Fruit fly (Drosophila melanogaster) Kc167 (cell line): ENCODE measurements around the gene CG1172.

Source experiments
- Myc ChIP-seq: fragments of >200 bp; optimal IDR thresholded peaks from 2 replicates; lab custom pipeline; 2017; ENCODE audit warnings: missing external identifiers
- Sin3A ChIP-seq: fragments of >200 bp; optimal IDR thresholded peaks from 2 replicates; lab custom pipeline; 2018; ENCODE audit warnings: missing external identifiers
- h ChIP-seq: fragments of >200 bp; optimal IDR thresholded peaks from 3 replicates; lab custom pipeline; 2018; ENCODE audit warnings: missing external identifiers
- insv ChIP-seq: fragments of >200 bp; optimal IDR thresholded peaks from 3 replicates; lab custom pipeline; 2018; ENCODE audit warnings: missing external identifiers
- psq ChIP-seq: fragments of >200 bp; optimal IDR thresholded peaks from 2 replicates; lab custom pipeline; 2017; ENCODE audit warnings: missing external identifiers
- ttk ChIP-seq: sonication (Bioruptor generic); optimal IDR thresholded peaks from 2 replicates; lab custom pipeline; 2017; ENCODE audit warnings: missing external identifiers

The CG1172 gene

dm6 chr3R:5368170-5368781 lies 25.4 kb upstream of the CG1172 start, which contains the start of gene Cerk:
Gene Cerk (minus strand): TSS chr3R:5368306.
- no peak for TF ChIP-seq h (lab: Kevin White, UChicago)

- TF ChIP-seq insv (lab: Kevin White, UChicago) (no peak), Sin3A (lab: Kevin White, UChicago) (no peak), Myc (lab: Kevin White, UChicago) (no peak), psq (lab: Kevin White, UChicago) (no peak), h (lab: Kevin White, UChicago) (no peak), ttk (lab: Kevin White, UChicago) (no peak)
Measured at dm6 chr3R:5369490-5370001, 24.2 kb upstream of the CG1172 start, which contains the start of the genes CG31542 and CG34277. Gene CG31542 (plus strand): TSS chr3R:5369540. Gene CG34277 (plus strand): TSS chr3R:5369540.

dm6 chr3R:5371563-5371962 lies 22.2 kb upstream of the CG1172 start, which contains the start of gene Polr2F:
Gene Polr2F (plus strand): TSS chr3R:5371795.
- TF ChIP-seq Sin3A (lab: Kevin White, UChicago) = no peak
- no peak for TF ChIP-seq ttk (lab: Kevin White, UChicago)
- no peak for TF ChIP-seq Myc (lab: Kevin White, UChicago)
- no peak for TF ChIP-seq insv (lab: Kevin White, UChicago)
- no peak for TF ChIP-seq h (lab: Kevin White, UChicago)
- TF ChIP-seq psq (lab: Kevin White, UChicago) = peak; percentile 1

- TF ChIP-seq psq (lab: Kevin White, UChicago) = no peak
- TF ChIP-seq Myc (lab: Kevin White, UChicago) = no peak
- TF ChIP-seq Sin3A (lab: Kevin White, UChicago) = no peak
- no peak for TF ChIP-seq insv (lab: Kevin White, UChicago)
- TF ChIP-seq h (lab: Kevin White, UChicago) = no peak
- TF ChIP-seq ttk (lab: Kevin White, UChicago) = no peak
Measured at dm6 chr3R:5374720-5375119, 19.0 kb upstream of the CG1172 start, which contains the start of the genes hd and CG14667. Gene hd (minus strand): TSS chr3R:5374962. Gene CG14667 (plus strand): TSS chr3R:5375022.

- TF ChIP-seq Sin3A (lab: Kevin White, UChicago) (no peak), ttk (lab: Kevin White, UChicago) (no peak), h (lab: Kevin White, UChicago) (no peak), psq (lab: Kevin White, UChicago) (no peak), insv (lab: Kevin White, UChicago) (no peak), Myc (lab: Kevin White, UChicago) (no peak)
Measured at dm6 chr3R:5376612-5377011, 17.1 kb upstream of the CG1172 start, which contains the start of gene 7B2. Gene 7B2 (plus strand): TSS chr3R:5376780.

- TF ChIP-seq insv (lab: Kevin White, UChicago) = no peak
- no peak for TF ChIP-seq ttk (lab: Kevin White, UChicago)
- TF ChIP-seq h (lab: Kevin White, UChicago) = no peak
- TF ChIP-seq psq (lab: Kevin White, UChicago) = no peak
- no peak for TF ChIP-seq Myc (lab: Kevin White, UChicago)
- no peak for TF ChIP-seq Sin3A (lab: Kevin White, UChicago)
Measured at dm6 chr3R:5385761-5386160, 8.0 kb upstream of the CG1172 start.

- TF ChIP-seq psq (lab: Kevin White, UChicago) (no peak), h (lab: Kevin White, UChicago) (no peak), ttk (lab: Kevin White, UChicago) (no peak), Sin3A (lab: Kevin White, UChicago) (no peak), insv (lab: Kevin White, UChicago) (no peak)
Measured at dm6 chr3R:5387564-5387963, 6.2 kb upstream of the CG1172 start, which contains the start of gene CG14668. Gene CG14668 (minus strand): TSS chr3R:5387664.

dm6 chr3R:5387996-5388395 lies 5.7 kb upstream of the CG1172 start:
- no peak for TF ChIP-seq Sin3A (lab: Kevin White, UChicago)
- no peak for TF ChIP-seq h (lab: Kevin White, UChicago)
- no peak for TF ChIP-seq psq (lab: Kevin White, UChicago)
- no peak for TF ChIP-seq insv (lab: Kevin White, UChicago)
- no peak for TF ChIP-seq ttk (lab: Kevin White, UChicago)
- TF ChIP-seq Myc (lab: Kevin White, UChicago) = no peak

dm6 chr3R:5389034-5389433 lies 4.7 kb upstream of the CG1172 start:
- no peak for TF ChIP-seq psq (lab: Kevin White, UChicago)
- TF ChIP-seq insv (lab: Kevin White, UChicago) = no peak
- TF ChIP-seq Myc (lab: Kevin White, UChicago) = no peak

- no peak for TF ChIP-seq h (lab: Kevin White, UChicago)
- TF ChIP-seq psq (lab: Kevin White, UChicago) = no peak
- TF ChIP-seq Sin3A (lab: Kevin White, UChicago) = no peak
- TF ChIP-seq insv (lab: Kevin White, UChicago) = no peak
Measured at dm6 chr3R:5389435-5389834, 4.3 kb upstream of the CG1172 start.

dm6 chr3R:5390095-5390663 lies 3.5 kb upstream of the CG1172 start:
- TF ChIP-seq Myc (lab: Kevin White, UChicago) (no peak), psq (lab: Kevin White, UChicago) (no peak), insv (lab: Kevin White, UChicago) (no peak), Sin3A (lab: Kevin White, UChicago) (no peak), h (lab: Kevin White, UChicago) (no peak)
